Fruit fly (Drosophila melanogaster) whole organism, embryonic: ENCODE results near the gene CG10005.

Experiments
- CG11456 ChIP-seq: fragments of 200-800 bp; sonication (Bioruptor generic); IDR thresholded peaks from 3 replicates; pipeline ENCODE4 v1.3.6; 2022; ENCODE audit warnings: missing biosample characterization, missing genetic modification characterization
- CG17361 ChIP-seq: fragments of 200-800 bp; sonication (Bioruptor generic); IDR thresholded peaks from 3 replicates; pipeline ENCODE4 v1.3.6; 2022; ENCODE audit warnings: missing biosample characterization, missing genetic modification characterization
- Jarid2 ChIP-seq: fragments of 200-800 bp; sonication (Bioruptor generic); optimal IDR thresholded peaks from 3 replicates; lab custom pipeline; 2017; ENCODE audit warnings: mild to moderate bottlenecking, missing biosample characterization, missing genetic modification reagents, missing genetic modification characterization
- Stat92E ChIP-seq, 3 experiments: fragments of >200 bp in 2 of 3; fragments of 200-800 bp in 1 of 3; sonication (Bioruptor generic) in 1 of 3; optimal IDR thresholded peaks; 2 replicates each; lab custom pipeline; 2017 to 2019; ENCODE audit warnings: missing biosample characterization in 3 of 3, missing genetic modification characterization in 3 of 3, mild to moderate bottlenecking in 1 of 3, moderate library complexity in 1 of 3
- bcd ChIP-seq: fragments of 200-800 bp; sonication (Bioruptor generic); optimal IDR thresholded peaks from 2 replicates; lab custom pipeline; 2017; ENCODE audit warnings: missing biosample characterization, mild to moderate bottlenecking, missing genetic modification characterization
- fu2 ChIP-seq: fragments of 200-800 bp; sonication (Bioruptor generic); optimal IDR thresholded peaks from 2 replicates; lab custom pipeline; 2016; ENCODE audit warnings: missing biosample characterization, missing genetic modification characterization
- run ChIP-seq: fragments of 200-800 bp; sonication (Bioruptor generic); optimal IDR thresholded peaks from 3 replicates; lab custom pipeline; 2018; ENCODE audit warnings: missing biosample characterization, mild to moderate bottlenecking, missing genetic modification characterization

CG10005 gene

DNA sequence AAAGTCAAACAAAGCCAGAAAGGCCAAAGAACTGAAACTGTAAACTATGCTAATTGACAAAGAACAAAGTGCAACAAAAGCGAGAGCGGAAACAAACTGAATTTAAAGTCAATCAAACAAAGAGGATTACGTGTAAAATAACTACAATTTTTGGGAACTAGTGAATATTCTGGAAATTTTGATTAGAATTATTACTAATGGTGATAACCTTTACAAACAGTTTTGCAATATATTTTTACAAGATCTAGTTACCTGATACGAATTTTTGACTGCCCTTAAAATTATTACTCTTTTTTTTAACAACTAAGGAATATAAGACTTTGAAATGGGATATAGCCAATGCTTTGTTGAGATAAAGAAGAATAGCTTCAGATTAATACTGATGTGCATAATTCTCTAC lies 46.0 kb downstream of the CG10005 start, which contains the start of gene CG14731:
CG14731 (plus strand) TSS at position 301 of the 400 bp plus-strand sequence.
- TF ChIP-seq bcd (no peak), run (tag; lab: Kevin White, UChicago) (no peak), CG11456 (no peak), fu2 (no peak), Stat92E (GFP tag; optimal IDR thresholded peaks at IDR 0.05; lab: Kevin White, UChicago) (no peak), CG17361 (GFP tag; lab: Robert Waterston, UW) (no peak), Jarid2 (GFP tag; lab: Kevin White, UChicago) (no peak)
- TF ChIP-seq, all 482 proteins: peak for 0
